Fruit fly (Drosophila melanogaster) Kc167 (cell line): ENCODE data around the gene CG14965.

ENCODE experiments used
- Myc ChIP-seq: fragments of >200 bp; optimal IDR thresholded peaks from 2 replicates; lab custom pipeline; 2017; ENCODE audit warnings: missing external identifiers
- psq ChIP-seq: fragments of >200 bp; optimal IDR thresholded peaks from 2 replicates; lab custom pipeline; 2017; ENCODE audit warnings: missing external identifiers

DNA sequence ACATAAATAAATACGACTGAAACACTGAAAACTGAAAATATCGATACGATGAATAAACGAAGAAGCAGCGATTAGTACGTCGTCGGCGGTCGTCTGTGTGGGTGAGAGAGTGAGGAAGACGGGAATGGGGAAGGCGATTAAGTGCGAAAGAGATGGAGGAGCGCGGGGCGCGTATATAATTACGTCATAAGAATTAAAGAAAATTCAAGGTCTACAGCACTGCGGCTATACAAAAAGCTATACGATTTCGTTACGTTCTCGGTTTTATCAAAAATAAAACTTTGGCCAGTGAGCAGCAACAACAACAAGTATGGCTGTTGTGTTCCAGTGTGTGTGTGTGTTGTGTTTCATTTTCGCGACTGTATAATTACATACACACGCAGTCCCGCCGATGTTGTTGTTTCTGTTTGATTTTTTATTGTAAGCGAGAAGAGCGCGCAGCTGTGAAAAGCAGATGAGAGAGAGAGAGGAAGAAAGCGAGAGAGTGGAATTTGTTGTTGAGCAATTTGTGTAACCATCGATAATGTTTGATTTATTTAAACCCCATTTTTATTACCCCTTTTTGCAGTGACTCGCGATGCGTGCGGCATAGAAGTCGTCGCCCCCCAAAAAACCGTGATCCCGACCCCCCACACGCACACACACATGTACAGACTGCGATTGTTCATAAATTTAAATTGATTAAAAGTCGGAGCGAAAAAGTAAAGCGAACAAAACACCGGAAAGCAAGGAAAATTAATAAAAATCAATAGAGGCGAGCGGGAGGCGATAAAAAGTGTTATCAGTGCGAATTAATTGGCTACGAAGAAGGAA is 43.0 kb downstream of the CG14965 start:
- TF ChIP-seq psq (lab: Kevin White, UChicago) = no peak
- no peak for TF ChIP-seq Myc
